Worm (Caenorhabditis elegans): ENCODE data around the gene nspg-7.1.

ce11 chrIV:9299145-9299544 is 31.5 kb downstream of the nspg-7.1 start, which contains the start of gene F49C12.2:
- TF ChIP-seq mab-5 (tag; optimal IDR thresholded peaks at IDR 0.05) (no peak), snpc-4 (tag; optimal IDR thresholded peaks at IDR 0.05) (no peak), elt-1 (tag; optimal IDR thresholded peaks at IDR 0.05; ENCODE audit: borderline replicate concordance, insufficient read depth) (no peak), ztf-11 (tag; optimal IDR thresholded peaks at IDR 0.05) (no peak), ceh-83 (GFP tag; optimal IDR thresholded peaks at IDR 0.05) (no peak), mls-2 (tag; optimal IDR thresholded peaks at IDR 0.05) (no peak), nhr-237 (tag; optimal IDR thresholded peaks at IDR 0.05) (no peak), pha-4 (tag; optimal IDR thresholded peaks at IDR 0.05) (no peak), lsy-2 (tag; optimal IDR thresholded peaks at IDR 0.05) (no peak), blmp-1 (tag; optimal IDR thresholded peaks at IDR 0.05) (no peak)
